Worm (Caenorhabditis elegans): ENCODE results near the gene anoh-1.
"Not testable (repeated sequence)": the region's sequence is repeated elsewhere in the genome, so short reads cannot be mapped to it uniquely, and the experiment has no call there.

anoh-1 gene

DNA sequence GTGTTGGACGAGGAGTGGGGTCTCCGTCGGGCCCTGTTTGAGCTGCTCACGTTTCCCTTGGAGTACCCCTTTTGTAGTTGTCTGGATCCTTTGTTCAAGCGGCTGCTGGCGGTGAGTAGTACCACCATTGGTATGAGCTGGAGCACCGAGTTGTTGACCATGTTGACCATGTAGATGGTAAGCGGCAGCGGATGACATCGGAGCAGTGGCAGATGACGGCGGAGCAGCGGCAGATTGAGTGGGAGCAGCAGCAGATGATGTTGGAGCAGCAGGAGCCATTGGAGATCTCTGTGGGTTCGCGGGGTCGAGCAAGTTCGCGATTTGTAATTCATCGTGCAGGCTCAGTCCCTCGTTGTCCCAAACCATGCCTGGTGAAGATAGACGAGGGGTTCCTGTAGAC is 10.2 kb upstream of the anoh-1 start:
- peak; percentile 61; the same call in 1 of the 2 replicates for TF ChIP-seq egrh-3 (GFP tag; IDR thresholded peaks at IDR 0.05)

DNA sequence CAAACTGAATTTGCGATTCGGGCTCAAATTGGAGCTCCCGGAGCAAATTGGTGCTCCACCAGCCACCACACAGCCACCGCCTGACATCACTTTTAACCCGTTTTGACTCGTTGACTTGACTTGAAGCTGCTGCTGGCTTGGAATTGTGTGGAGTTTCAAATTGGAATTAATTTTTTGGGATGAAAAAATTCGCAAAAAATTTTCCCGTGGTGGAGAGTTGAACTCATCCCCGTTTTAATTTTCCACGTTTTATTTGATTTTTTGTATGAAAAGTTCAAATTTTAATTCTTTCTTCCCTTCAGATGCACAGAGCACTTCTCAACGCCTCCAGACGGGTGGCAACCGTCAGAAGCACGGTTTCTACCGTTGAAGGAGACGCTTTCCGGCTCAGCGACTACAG is 1.1 kb upstream of the anoh-1 start, which contains the start of gene Y43F4A.4:
Gene Y43F4A.4, plus strand, starts transcription at position 301 of the 400 bp plus-strand sequence.
- TF ChIP-seq F37B4.10 (GFP tag; IDR thresholded peaks at IDR 0.05); Y53G8AR.9 (GFP tag; conservative IDR thresholded peaks at IDR 0.05); ztf-25 (GFP tag; IDR thresholded peaks at IDR 0.05): not testable (repeated sequence)

DNA sequence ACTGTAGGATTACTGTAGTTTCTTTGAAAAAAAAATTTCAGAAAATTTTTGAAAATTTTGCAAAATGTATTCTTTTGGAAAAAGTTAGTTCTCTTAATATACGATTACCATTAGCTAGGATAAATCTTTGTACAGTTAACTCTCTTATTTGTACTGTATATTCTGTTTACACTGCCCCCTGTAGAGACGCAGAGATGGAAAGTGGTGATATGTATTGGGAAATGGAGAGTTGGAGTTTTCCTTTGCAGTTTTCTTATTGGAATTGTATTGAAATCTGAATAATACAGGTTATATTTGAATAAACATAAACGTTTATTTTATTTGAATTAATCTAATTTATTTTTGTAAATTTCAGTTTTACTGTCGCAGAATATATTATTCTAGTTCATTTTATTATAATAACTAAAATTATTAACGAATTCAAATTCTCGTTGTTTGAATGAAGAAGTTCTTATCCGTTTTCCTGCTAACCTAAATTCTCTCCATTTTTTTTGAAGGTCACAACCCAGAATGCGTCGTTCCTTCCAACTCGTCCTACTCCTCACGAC is 7.9 kb downstream of the anoh-1 start, which contains the start of gene F56A8.9:
Gene F56A8.9, plus strand, starts transcription at position 498 of the 548 bp plus-strand sequence.
- TF ChIP-seq let-607 (tag; optimal IDR thresholded peaks at IDR 0.05) (peak in 1 of 2 experiments; percentile 73), cebp-2 (GFP tag; IDR thresholded peaks at IDR 0.05) (no peak), hmg-1.2 (GFP tag; IDR thresholded peaks at IDR 0.05) (peak; percentile 42; the same call in 1 of the 2 replicates)

DNA sequence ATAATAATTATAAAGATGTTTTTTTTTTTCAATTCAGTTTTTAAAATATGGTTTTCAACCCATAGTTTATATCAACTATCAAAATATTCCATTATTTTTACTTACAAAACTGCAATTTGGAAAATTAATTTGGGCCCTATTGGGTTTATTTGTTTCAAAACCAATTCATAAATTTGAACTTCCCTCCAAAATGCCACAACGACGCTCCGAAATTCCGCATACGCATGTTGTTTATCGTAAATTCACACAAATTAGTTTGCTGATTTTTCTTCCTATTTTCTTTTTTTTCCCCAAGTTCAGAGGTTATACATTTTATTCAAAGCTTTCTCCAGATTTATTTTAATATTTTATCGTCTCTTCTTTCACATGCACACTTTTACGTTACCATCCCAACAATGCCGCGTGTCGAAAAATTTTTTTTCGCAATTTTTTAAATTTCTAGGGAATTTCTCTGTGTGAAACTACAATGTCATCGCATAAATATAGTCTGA is 10.1 kb downstream of the anoh-1 start, which contains the start of gene F56A8.3:
Gene F56A8.3, plus strand, starts transcription at position 441 of the 491 bp plus-strand sequence.
- TF ChIP-seq atf-7 (tag; optimal IDR thresholded peaks at IDR 0.05) (no peak), let-607 (tag; optimal IDR thresholded peaks at IDR 0.05) (peak in 1 of 2 experiments; percentile 43), efl-1 (GFP tag; optimal IDR thresholded peaks at IDR 0.05) (peak; percentile 84), dpl-1 (GFP tag; optimal IDR thresholded peaks at IDR 0.05) (peak; percentile 83), nhr-27 (tag; optimal IDR thresholded peaks at IDR 0.05) (no peak), F52B5.7 (tag; optimal IDR thresholded peaks at IDR 0.05) (no peak), lir-1 (GFP tag; conservative IDR thresholded peaks at IDR 0.05) (no peak), unc-130 (GFP tag; optimal IDR thresholded peaks at IDR 0.05) (no peak), attf-3 (GFP tag; conservative IDR thresholded peaks at IDR 0.05) (peak; percentile 96), ceh-27 (GFP tag; optimal IDR thresholded peaks at IDR 0.05) (no peak), lin-54 (GFP tag; optimal IDR thresholded peaks at IDR 0.05) (peak; percentile 91), snpc-3.4 (tag; optimal IDR thresholded peaks at IDR 0.05) (peak; percentile 24), lin-35 (GFP tag; optimal IDR thresholded peaks at IDR 0.05) (peak in 2 of 3 experiments; percentile 57 to 95)

DNA sequence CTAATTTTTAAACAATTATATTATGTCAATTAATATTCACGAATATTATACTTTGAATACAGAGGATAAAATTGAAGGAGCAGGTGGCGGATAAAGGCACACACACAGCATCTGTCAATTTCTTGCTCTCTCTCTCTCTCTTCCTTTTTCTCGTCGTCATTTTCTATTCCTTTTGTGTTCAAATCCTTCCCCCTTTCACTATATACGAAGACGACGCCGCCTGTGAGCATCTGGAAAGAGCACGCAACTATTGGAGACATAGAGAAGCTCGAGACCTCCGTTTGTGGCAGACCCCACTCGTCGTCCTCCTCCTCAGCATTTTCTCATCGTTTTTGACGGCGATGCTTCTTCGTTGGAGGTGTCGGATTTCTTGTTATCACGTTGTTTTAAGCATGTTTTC is 11.8 kb downstream of the anoh-1 start:
- TF ChIP-seq hrde-1 (tag; optimal IDR thresholded peaks at IDR 0.05; ENCODE audit: borderline replicate concordance) = no peak
- peak; percentile 53; the same call in 1 of the 2 replicates for TF ChIP-seq zfh-2 (GFP tag; conservative IDR thresholded peaks at IDR 0.05)
- TF ChIP-seq attf-5 (GFP tag; optimal IDR thresholded peaks at IDR 0.05) = no peak
- TF ChIP-seq atf-7 (tag; optimal IDR thresholded peaks at IDR 0.05) = no peak
- peak; percentile 9 for TF ChIP-seq ceh-27 (GFP tag; optimal IDR thresholded peaks at IDR 0.05)
- TF ChIP-seq hmg-1.2 (GFP tag; IDR thresholded peaks at IDR 0.05) = peak; percentile 50; the same call in 1 of the 2 replicates

DNA sequence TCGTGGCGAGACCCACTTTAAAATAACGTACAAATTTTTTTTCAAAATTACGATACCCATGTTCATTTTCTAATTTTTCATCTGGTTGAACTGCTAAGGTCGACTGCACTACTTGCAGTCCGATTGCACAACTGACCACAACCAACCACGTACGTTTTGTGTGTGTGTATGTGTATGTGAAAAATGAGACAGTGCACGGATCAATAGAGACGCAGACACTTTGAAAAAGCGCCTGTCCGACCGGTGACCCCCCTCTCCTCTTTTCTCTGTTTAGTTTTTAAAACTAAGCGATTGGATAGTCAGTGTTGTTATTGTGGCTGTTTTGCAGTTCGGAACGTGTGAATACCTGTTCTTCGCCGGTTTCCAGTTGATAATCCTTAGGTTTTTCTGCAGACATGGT is 12.4 kb downstream of the anoh-1 start:
- TF ChIP-seq lin-26 (GFP tag; IDR thresholded peaks at IDR 0.05) (0 out of 2 replicates have a peak, but pooled peaks have one; percentile 13), B0019.2 (GFP tag; conservative IDR thresholded peaks at IDR 0.05) (no peak), dox-1 (GFP tag; IDR thresholded peaks at IDR 0.05) (no peak), F39B2.1 (GFP tag; IDR thresholded peaks at IDR 0.05) (no peak), let-607 (tag; optimal IDR thresholded peaks at IDR 0.05) (peak; percentile 75 to 81), ekl-4 (GFP tag; IDR thresholded peaks at IDR 0.05) (no peak), hlh-26 (GFP tag; conservative IDR thresholded peaks at IDR 0.05) (no peak), hmg-1.2 (GFP tag; IDR thresholded peaks at IDR 0.05) (peak; percentile 88), mes-4 (tag; optimal IDR thresholded peaks at IDR 0.05) (no peak), hrde-1 (tag; optimal IDR thresholded peaks at IDR 0.05; ENCODE audit: borderline replicate concordance) (no peak), F33H1.4 (GFP tag; IDR thresholded peaks at IDR 0.05) (no peak), sea-2 (GFP tag; IDR thresholded peaks at IDR 0.05) (no peak)
